Worm (Caenorhabditis elegans) whole organism, L1 larva: Measurements from ENCODE around the gene srr-9.

Experiments used
- C16A3.4 ChIP-seq: fragments of 150-350 bp; optimal IDR thresholded peaks from 2 replicates; lab custom pipeline; 2014; ENCODE audit warnings: missing biosample characterization, missing genetic modification characterization
- F16B12.6 ChIP-seq: fragments of 150-350 bp; optimal IDR thresholded peaks from 2 replicates; lab custom pipeline; 2014; ENCODE audit warnings: missing biosample characterization, missing genetic modification characterization
- aha-1 ChIP-seq: fragments of 150-350 bp; optimal IDR thresholded peaks from 2 replicates; lab custom pipeline; 2014; ENCODE audit warnings: missing biosample characterization, missing genetic modification characterization
- alr-1 ChIP-seq: fragments of 200-800 bp; sonication (Bioruptor generic); optimal IDR thresholded peaks from 2 replicates; lab custom pipeline; 2018; ENCODE audit warnings: borderline replicate concordance, mild to moderate bottlenecking, missing genetic modification characterization, missing compliant biosample characterization
- ama-1 ChIP-seq: fragments of 150-350 bp; optimal IDR thresholded peaks from 2 replicates; lab custom pipeline; 2014
- ceh-8 ChIP-seq: fragments of 200-800 bp; sonication (Bioruptor generic); optimal IDR thresholded peaks from 2 replicates; lab custom pipeline; 2018; ENCODE audit warnings: mild to moderate bottlenecking, missing genetic modification characterization, moderate library complexity, missing compliant biosample characterization
- ceh-82 ChIP-seq, 3 experiments: fragments of 150-350 bp in 1 of 3; sonication (generic microtip) in 2 of 3; optimal IDR thresholded peaks; 2 replicates each; lab custom pipeline; 2014 to 2017; ENCODE audit warnings: missing biosample characterization in 3 of 3, missing genetic modification characterization in 3 of 3
- ceh-88 ChIP-seq: fragments of 200-800 bp; sonication (Bioruptor generic); IDR thresholded peaks from 2 replicates; pipeline ENCODE4 v1.3.6; 2022; ENCODE audit warnings: missing genetic modification characterization, missing compliant biosample characterization
- ceh-90 ChIP-seq: sonication (generic microtip); optimal IDR thresholded peaks from 2 replicates; lab custom pipeline; 2016; ENCODE audit warnings: missing genetic modification characterization, missing compliant biosample characterization
- ces-1 ChIP-seq: fragments of 150-350 bp; optimal IDR thresholded peaks from 2 replicates; lab custom pipeline; 2014; ENCODE audit warnings: missing biosample characterization, missing genetic modification reagents, missing genetic modification characterization
- efl-1 ChIP-seq, 4 experiments: fragments of 150-350 bp; optimal IDR thresholded peaks in 3 of 4; peaks in 1 of 4; 1 replicate in 1 of 4; 2 replicates in 3 of 4; lab custom pipeline; 2014; ENCODE audit warnings: missing biosample characterization in 2 of 4, missing genetic modification characterization in 2 of 4, missing genetic modification reagents in 2 of 4
- egl-13 ChIP-seq: sonication (generic microtip); optimal IDR thresholded peaks from 2 replicates; lab custom pipeline; 2016; ENCODE audit warnings: missing genotype, missing genetic modification reagents, missing genetic modification characterization, missing compliant biosample characterization
- egl-27 ChIP-seq, 2 experiments: fragments of 150-350 bp in 1 of 2; sonication (generic microtip); optimal IDR thresholded peaks; 3 replicates each; lab custom pipeline; 2017 to 2018; ENCODE audit warnings: missing biosample characterization in 2 of 2, missing genetic modification characterization in 2 of 2, missing genetic modification reagents in 2 of 2
- elt-2 ChIP-seq: sonication (generic microtip); optimal IDR thresholded peaks from 2 replicates; lab custom pipeline; 2016; ENCODE audit warnings: missing genetic modification characterization, mild to moderate bottlenecking, inconsistent platforms, missing compliant biosample characterization, missing genetic modification reagents
- fkh-10 ChIP-seq: sonication (generic microtip); optimal IDR thresholded peaks from 2 replicates; lab custom pipeline; 2017; ENCODE audit warnings: missing biosample characterization, missing genetic modification reagents, missing genetic modification characterization
- fkh-4 ChIP-seq: sonication (generic microtip); optimal IDR thresholded peaks from 2 replicates; lab custom pipeline; 2016; ENCODE audit warnings: missing compliant biosample characterization, missing genetic modification characterization, borderline replicate concordance
- fos-1 ChIP-seq: fragments of 150-350 bp; optimal IDR thresholded peaks from 2 replicates; lab custom pipeline; 2014; ENCODE audit warnings: missing biosample characterization, missing genetic modification characterization
- grh-1 ChIP-seq: fragments of 200-800 bp; sonication (Bioruptor generic); IDR thresholded peaks from 2 replicates; pipeline ENCODE4 v1.3.6; 2022; ENCODE audit warnings: missing genetic modification reagents, missing genetic modification characterization, missing compliant biosample characterization
- jun-1 ChIP-seq: fragments of 150-350 bp; optimal IDR thresholded peaks from 2 replicates; lab custom pipeline; 2014; ENCODE audit warnings: missing biosample characterization, missing genetic modification reagents, missing genetic modification characterization
- lin-13 ChIP-seq: fragments of 150-350 bp; optimal IDR thresholded peaks from 2 replicates; lab custom pipeline; 2014; ENCODE audit warnings: missing biosample characterization, missing genetic modification reagents, missing genetic modification characterization
- lin-14 ChIP-seq: fragments of 200-800 bp; sonication (Bioruptor generic); optimal IDR thresholded peaks from 2 replicates; lab custom pipeline; 2018; ENCODE audit warnings: mild to moderate bottlenecking, missing genetic modification characterization, moderate library complexity, missing compliant biosample characterization
- mab-9 ChIP-seq: fragments of 200-800 bp; sonication (Bioruptor generic); IDR thresholded peaks from 2 replicates; pipeline ENCODE4 v1.3.6; 2022; ENCODE audit warnings: missing genetic modification reagents, missing genetic modification characterization, missing compliant biosample characterization
- mdl-1 ChIP-seq, 2 experiments: fragments of 150-350 bp; optimal IDR thresholded peaks; 2 replicates each; lab custom pipeline; 2014 to 2017; ENCODE audit warnings: missing biosample characterization in 2 of 2, missing genetic modification characterization in 2 of 2, inconsistent platforms in 1 of 2
- nhr-11 ChIP-seq: fragments of 150-350 bp; optimal IDR thresholded peaks from 2 replicates; lab custom pipeline; 2014; ENCODE audit warnings: missing biosample characterization, missing genetic modification characterization
- nhr-19 ChIP-seq: fragments of 200-800 bp; sonication (Bioruptor generic); conservative IDR thresholded peaks from 2 replicates; pipeline ENCODE4 v1.3.6; 2022; ENCODE audit warnings: missing genetic modification characterization, missing compliant biosample characterization
- nhr-237 ChIP-seq: fragments of 150-350 bp; optimal IDR thresholded peaks from 2 replicates; lab custom pipeline; 2014; ENCODE audit warnings: missing biosample characterization, missing genetic modification characterization
- nhr-84 ChIP-seq: sonication (generic microtip); optimal IDR thresholded peaks from 2 replicates; lab custom pipeline; 2017; ENCODE audit warnings: missing biosample characterization, missing genetic modification characterization
- nhr-90 ChIP-seq: sonication (generic microtip); optimal IDR thresholded peaks from 2 replicates; lab custom pipeline; 2016; ENCODE audit warnings: mild to moderate bottlenecking, missing genetic modification characterization, missing compliant biosample characterization; ENCODE audit not compliant: poor library complexity
- pax-3 ChIP-seq: fragments of 200-800 bp; sonication (Bioruptor generic); optimal IDR thresholded peaks from 2 replicates; lab custom pipeline; 2018; ENCODE audit warnings: mild to moderate bottlenecking, missing genetic modification characterization, moderate library complexity, missing compliant biosample characterization
- pqm-1 ChIP-seq: sonication (generic microtip); optimal IDR thresholded peaks from 3 replicates; lab custom pipeline; 2017; ENCODE audit warnings: missing biosample characterization, missing genetic modification characterization
- rnt-1 ChIP-seq: sonication (generic microtip); optimal IDR thresholded peaks from 2 replicates; lab custom pipeline; 2016; ENCODE audit warnings: mild to moderate bottlenecking, missing genetic modification characterization, moderate library complexity, missing compliant biosample characterization
- skn-1 ChIP-seq: fragments of 150-350 bp; optimal IDR thresholded peaks from 2 replicates; lab custom pipeline; 2014; ENCODE audit warnings: missing biosample characterization, missing genetic modification characterization
- sox-4 ChIP-seq: sonication (generic microtip); optimal IDR thresholded peaks from 2 replicates; lab custom pipeline; 2016; ENCODE audit warnings: missing genetic modification characterization, missing compliant biosample characterization
- tbx-2 ChIP-seq: sonication (generic microtip); optimal IDR thresholded peaks from 2 replicates; lab custom pipeline; 2016; ENCODE audit warnings: missing genetic modification characterization, missing compliant biosample characterization
- tlp-1 ChIP-seq: fragments of 150-350 bp; optimal IDR thresholded peaks from 2 replicates; lab custom pipeline; 2014; ENCODE audit warnings: missing biosample characterization, missing genetic modification characterization
- unc-62 ChIP-seq: fragments of 150-350 bp; optimal IDR thresholded peaks from 2 replicates; lab custom pipeline; 2014; ENCODE audit warnings: missing biosample characterization, missing genetic modification reagents, missing genetic modification characterization
- unc-86 ChIP-seq: sonication (generic microtip); optimal IDR thresholded peaks from 2 replicates; lab custom pipeline; 2016; ENCODE audit warnings: missing genetic modification characterization, missing compliant biosample characterization
- vab-15 ChIP-seq: sonication (generic microtip); optimal IDR thresholded peaks from 2 replicates; lab custom pipeline; 2017; ENCODE audit warnings: missing genotype, mild to moderate bottlenecking, missing genetic modification characterization, missing compliant biosample characterization
- xbp-1 ChIP-seq: sonication (generic microtip); optimal IDR thresholded peaks from 2 replicates; lab custom pipeline; 2016; ENCODE audit warnings: missing genetic modification characterization, missing compliant biosample characterization
- ztf-4 ChIP-seq: fragments of 150-350 bp; optimal IDR thresholded peaks from 2 replicates; lab custom pipeline; 2014; ENCODE audit warnings: missing biosample characterization, missing genetic modification characterization

The srr-9 gene

DNA sequence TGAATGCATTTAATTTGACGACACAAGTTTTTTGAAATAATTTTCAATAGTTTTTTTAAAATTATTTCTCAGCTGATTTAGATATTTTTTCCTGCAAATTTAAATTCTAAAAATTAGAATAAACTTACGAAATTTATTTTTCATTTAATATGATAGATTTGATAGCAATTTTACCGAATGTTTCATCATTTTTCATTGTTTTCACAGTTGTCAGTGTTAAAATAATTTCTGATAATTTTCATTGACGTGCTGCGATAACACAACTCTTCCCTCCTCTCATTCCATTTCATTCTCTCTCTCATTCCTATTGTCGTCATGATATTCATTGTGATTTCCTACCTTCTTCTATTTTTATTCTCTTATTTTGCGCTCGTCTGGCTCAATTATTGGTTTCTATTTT, 22.4 kb downstream of the srr-9 start, which contains the start of gene hint-3:
Gene hint-3 (plus strand): TSS at position 301 of the 400 bp plus-strand sequence.
- TF ChIP-seq unc-62 (GFP tag; lab: Kevin White, UChicago) (no peak), tlp-1 (tag; lab: Kevin White, UChicago) (no peak), lin-14 (GFP tag; lab: Kevin White, UChicago) (no peak), grh-1 (GFP tag; lab: Robert Waterston, UW) (no peak), nhr-84 (tag; lab: Kevin White, UChicago) (no peak), pax-3 (tag; lab: Kevin White, UChicago) (no peak), ceh-82 (tag; optimal IDR thresholded peaks at IDR 0.05; lab: Kevin White, UChicago) (no peak), lin-13 (GFP tag; lab: Kevin White, UChicago) (no peak), vab-15 (no peak), elt-2 (no peak), ceh-8 (GFP tag; lab: Kevin White, UChicago) (no peak), ceh-88 (no peak), ceh-90 (no peak), mdl-1 (tag; optimal IDR thresholded peaks at IDR 0.05; lab: Kevin White, UChicago) (no peak), C16A3.4 (tag; lab: Kevin White, UChicago) (no peak), fkh-4 (tag; lab: Kevin White, UChicago) (no peak)

DNA sequence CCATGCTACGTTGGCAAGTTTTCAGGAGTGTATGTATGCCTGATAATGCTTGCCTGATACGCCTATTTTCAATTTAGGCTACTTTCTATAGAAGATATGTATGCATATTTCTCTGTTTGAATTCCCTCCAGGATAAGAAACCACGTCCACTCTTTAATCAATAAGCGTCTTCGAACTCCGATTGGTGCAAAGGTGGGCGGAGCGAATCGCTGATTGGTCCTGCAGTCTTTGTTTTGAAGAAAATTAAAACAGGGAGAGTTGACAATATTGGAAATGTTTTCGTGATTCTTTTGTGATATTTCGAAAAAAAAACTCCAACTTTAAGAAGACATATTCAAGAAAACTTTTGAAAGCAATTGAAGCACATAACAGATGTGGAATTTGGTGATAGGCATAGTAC, 24.1 kb downstream of the srr-9 start:
- TF ChIP-seq ama-1 (lab: Kevin White, UChicago) = no peak
- TF ChIP-seq fos-1 (tag; lab: Kevin White, UChicago) = no peak
- no peak for TF ChIP-seq egl-27 (tag; optimal IDR thresholded peaks at IDR 0.05; lab: Kevin White, UChicago)
- no peak for TF ChIP-seq ceh-88
- no peak for TF ChIP-seq jun-1
- no peak for TF ChIP-seq egl-13
- TF ChIP-seq ces-1 (GFP tag; lab: Kevin White, UChicago) = no peak
- no peak for TF ChIP-seq lin-13 (GFP tag; lab: Kevin White, UChicago)
- TF ChIP-seq ceh-8 (GFP tag; lab: Kevin White, UChicago) = no peak
- no peak for TF ChIP-seq xbp-1
- no peak for TF ChIP-seq rnt-1
- TF ChIP-seq nhr-84 (tag; lab: Kevin White, UChicago) = no peak
- TF ChIP-seq sox-4 (tag; lab: Kevin White, UChicago) = no peak
- TF ChIP-seq ceh-82 (tag; optimal IDR thresholded peaks at IDR 0.05; lab: Kevin White, UChicago) = no peak
- TF ChIP-seq alr-1 (tag; lab: Kevin White, UChicago) = no peak
- no peak for TF ChIP-seq mab-9 (GFP tag; lab: Robert Waterston, UW)
- TF ChIP-seq nhr-11 (tag; lab: Kevin White, UChicago) = no peak

DNA sequence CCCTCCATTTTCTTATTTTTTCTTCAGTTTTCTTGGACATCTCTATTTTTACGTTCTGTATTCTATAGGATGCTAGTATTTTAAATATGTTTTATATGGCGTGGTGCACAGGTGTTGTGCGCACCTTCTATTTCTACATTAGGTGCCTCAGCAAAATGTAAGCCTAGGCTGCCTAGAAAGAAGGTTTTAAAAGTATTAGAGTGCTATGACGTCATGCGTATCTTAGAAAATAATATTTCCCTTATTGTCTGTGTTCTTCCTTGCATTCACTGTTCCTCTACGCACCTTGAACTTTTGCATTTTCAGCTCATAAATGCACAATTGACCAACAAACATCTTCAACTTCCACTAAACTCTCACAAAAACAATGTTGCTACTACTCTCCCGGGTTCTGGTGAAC, 33.2 kb downstream of the srr-9 start, which contains the start of gene frpr-3:
Gene frpr-3 (plus strand): TSS at position 301 of the 400 bp plus-strand sequence.
- TF ChIP-seq tbx-2 (tag; lab: Kevin White, UChicago) = no peak
- TF ChIP-seq pqm-1 = no peak
- no peak for TF ChIP-seq fkh-10 (GFP tag; lab: Kevin White, UChicago)
- TF ChIP-seq F16B12.6 (tag; lab: Kevin White, UChicago) = no peak
- no peak for TF ChIP-seq nhr-90 (tag; lab: Kevin White, UChicago)
- TF ChIP-seq egl-13 = no peak
- no peak for TF ChIP-seq nhr-237 (tag; lab: Kevin White, UChicago)
- TF ChIP-seq efl-1 (optimal IDR thresholded peaks at IDR 0.05; lab: Kevin White, UChicago) = no peak
- TF ChIP-seq efl-1 (GFP tag; optimal IDR thresholded peaks at IDR 0.05 in 1 of 2; lab: Kevin White, UChicago) = no peak
- TF ChIP-seq sox-4 (tag; lab: Kevin White, UChicago) = no peak

ce11 chrV:7773647-7774046, 35.8 kb downstream of the srr-9 start:
- TF ChIP-seq aha-1 (tag; lab: Kevin White, UChicago) = no peak
- no peak for TF ChIP-seq nhr-19 (GFP tag; lab: Robert Waterston, UW)
- no peak for TF ChIP-seq ztf-4 (tag; lab: Kevin White, UChicago)
- no peak for TF ChIP-seq unc-86
- TF ChIP-seq alr-1 (tag; lab: Kevin White, UChicago) = no peak
- no peak for TF ChIP-seq skn-1 (tag; lab: Kevin White, UChicago)
